Fruit fly (Drosophila melanogaster) whole organism, embryonic: ENCODE data around the gene Hou.

Source experiments
- Bteb2 ChIP-seq: fragments of 200-800 bp; sonication (Bioruptor generic); optimal IDR thresholded peaks from 2 replicates; lab custom pipeline; 2016; ENCODE audit warnings: missing biosample characterization, missing genetic modification characterization
- C15 ChIP-seq: fragments of 200-800 bp; sonication (Bioruptor generic); IDR thresholded peaks from 3 replicates; pipeline ENCODE4 v1.3.6; 2022; ENCODE audit warnings: missing biosample characterization, missing genetic modification characterization
- CG10431 ChIP-seq: fragments of 200-800 bp; sonication (Bioruptor generic); optimal IDR thresholded peaks from 3 replicates; lab custom pipeline; 2018; ENCODE audit warnings: missing biosample characterization, mild to moderate bottlenecking, missing genetic modification characterization
- CG10543 ChIP-seq: fragments of 200-800 bp; sonication (Bioruptor generic); optimal IDR thresholded peaks from 3 replicates; lab custom pipeline; 2017; ENCODE audit warnings: missing biosample characterization, mild to moderate bottlenecking, missing genetic modification characterization, moderate library complexity
- CG15514 ChIP-seq: fragments of 200-800 bp; sonication (Bioruptor generic); optimal IDR thresholded peaks from 3 replicates; lab custom pipeline; 2017; ENCODE audit warnings: missing biosample characterization, missing genetic modification characterization, mild to moderate bottlenecking, moderate library complexity, missing genetic modification reagents
- CG17359 ChIP-seq: fragments of 200-800 bp; sonication (Bioruptor generic); optimal IDR thresholded peaks from 3 replicates; lab custom pipeline; 2018; ENCODE audit warnings: missing biosample characterization, mild to moderate bottlenecking, missing genetic modification characterization, moderate library complexity
- CG31365 ChIP-seq: fragments of 200-800 bp; sonication (Bioruptor generic); optimal IDR thresholded peaks from 2 replicates; lab custom pipeline; 2018; ENCODE audit warnings: missing biosample characterization, mild to moderate bottlenecking, missing genetic modification characterization
- CG31388 ChIP-seq: fragments of 200-800 bp; sonication (Bioruptor generic); optimal IDR thresholded peaks from 2 replicates; lab custom pipeline; 2016; ENCODE audit warnings: missing biosample characterization, missing genetic modification characterization
- CG32772 ChIP-seq: fragments of 200-800 bp; sonication (Bioruptor generic); IDR thresholded peaks from 2 replicates; pipeline ENCODE4 v1.3.6; 2022; ENCODE audit warnings: missing biosample characterization, missing genetic modification characterization
- CG3838 ChIP-seq: fragments of 200-800 bp; sonication (Bioruptor generic); optimal IDR thresholded peaks from 3 replicates; lab custom pipeline; 2016; ENCODE audit warnings: missing biosample characterization, missing genetic modification characterization
- CG42726 ChIP-seq: fragments of 200-800 bp; sonication (Bioruptor generic); IDR thresholded peaks from 2 replicates; pipeline ENCODE4 v1.3.6; 2022; ENCODE audit warnings: missing biosample characterization, missing genetic modification characterization; ENCODE audit not compliant: partially characterized antibody
- CG6254 ChIP-seq: fragments of 200-800 bp; sonication (Bioruptor generic); optimal IDR thresholded peaks from 3 replicates; lab custom pipeline; 2017; ENCODE audit warnings: mild to moderate bottlenecking, missing biosample characterization, missing genetic modification reagents, missing genetic modification characterization
- CG8089 ChIP-seq: fragments of 200-800 bp; sonication (Bioruptor generic); optimal IDR thresholded peaks from 3 replicates; lab custom pipeline; 2016; ENCODE audit warnings: missing biosample characterization, missing genetic modification characterization
- CG9215 ChIP-seq: fragments of 200-800 bp; sonication (Bioruptor generic); IDR thresholded peaks from 2 replicates; pipeline ENCODE4 v1.3.6; 2022; ENCODE audit warnings: missing biosample characterization, missing genetic modification characterization
- Doc2 ChIP-seq: fragments of 200-800 bp; sonication (Bioruptor generic); IDR thresholded peaks from 2 replicates; pipeline ENCODE4 v1.3.6; 2022; ENCODE audit warnings: missing biosample characterization, missing genetic modification characterization
- Drgx ChIP-seq: fragments of 200-800 bp; sonication (Bioruptor generic); IDR thresholded peaks from 2 replicates; pipeline ENCODE4 v1.3.6; 2022; ENCODE audit warnings: missing biosample characterization, missing genetic modification characterization
- Fer1 ChIP-seq: fragments of 200-800 bp; sonication (Bioruptor generic); optimal IDR thresholded peaks from 2 replicates; lab custom pipeline; 2017; ENCODE audit warnings: missing biosample characterization, mild to moderate bottlenecking, missing genetic modification characterization
- H15 ChIP-seq: fragments of 200-800 bp; sonication (Bioruptor generic); IDR thresholded peaks from 3 replicates; pipeline ENCODE4 v1.3.6; 2022; ENCODE audit warnings: missing biosample characterization, missing genetic modification characterization
- Hr3 ChIP-seq: fragments of 200-800 bp; sonication (Bioruptor generic); optimal IDR thresholded peaks from 3 replicates; lab custom pipeline; 2016; ENCODE audit warnings: missing biosample characterization, missing genetic modification characterization
- Hsf ChIP-seq: fragments of 200-800 bp; sonication (Bioruptor generic); optimal IDR thresholded peaks from 3 replicates; lab custom pipeline; 2016; ENCODE audit warnings: missing biosample characterization, missing genetic modification characterization
- Kr ChIP-seq: fragments of 200-800 bp; sonication (Bioruptor generic); optimal IDR thresholded peaks from 2 replicates; lab custom pipeline; 2017; ENCODE audit warnings: missing biosample characterization, mild to moderate bottlenecking, missing genetic modification characterization
- MTF-1 ChIP-seq: fragments of 200-800 bp; sonication (Bioruptor generic); optimal IDR thresholded peaks from 2 replicates; lab custom pipeline; 2018; ENCODE audit warnings: missing biosample characterization, mild to moderate bottlenecking, missing genetic modification characterization, borderline replicate concordance
- Oli ChIP-seq: fragments of 200-800 bp; sonication (Bioruptor generic); optimal IDR thresholded peaks from 2 replicates; lab custom pipeline; 2018; ENCODE audit warnings: missing biosample characterization, mild to moderate bottlenecking, missing genetic modification characterization, moderate library complexity
- Rx ChIP-seq: fragments of 200-800 bp; sonication (Bioruptor generic); IDR thresholded peaks from 2 replicates; pipeline ENCODE4 v1.3.6; 2022; ENCODE audit warnings: missing biosample characterization, missing genetic modification characterization
- Scr ChIP-seq: fragments of 200-800 bp; sonication (Bioruptor generic); IDR thresholded peaks from 2 replicates; pipeline ENCODE4 v1.3.6; 2022; ENCODE audit warnings: missing biosample characterization, missing genetic modification characterization; ENCODE audit not compliant: partially characterized antibody
- Trl ChIP-seq, 3 experiments: fragments of >200 bp in 2 of 3; fragments of 200-800 bp in 1 of 3; sonication (Bioruptor generic) in 1 of 3; optimal IDR thresholded peaks; 2 replicates in 1 of 3; 3 replicates in 2 of 3; lab custom pipeline; 2016 to 2017; ENCODE audit warnings: missing biosample characterization in 1 of 3, missing genetic modification characterization in 1 of 3
- amos ChIP-seq: fragments of 200-800 bp; sonication (Bioruptor generic); IDR thresholded peaks from 2 replicates; pipeline ENCODE4 v1.3.6; 2022; ENCODE audit warnings: missing biosample characterization, missing genetic modification characterization; ENCODE audit not compliant: partially characterized antibody
- corto ChIP-seq: fragments of 200-800 bp; sonication (Bioruptor generic); optimal IDR thresholded peaks from 2 replicates; lab custom pipeline; 2016; ENCODE audit warnings: missing biosample characterization, mild to moderate bottlenecking, missing genetic modification characterization, moderate library complexity
- crc ChIP-seq: fragments of 200-800 bp; sonication (Bioruptor generic); optimal IDR thresholded peaks from 2 replicates; lab custom pipeline; 2016; ENCODE audit warnings: missing biosample characterization, missing genetic modification characterization
- dan ChIP-seq: fragments of 200-800 bp; sonication (Bioruptor generic); IDR thresholded peaks from 2 replicates; pipeline ENCODE4 v1.3.6; 2022; ENCODE audit warnings: missing biosample characterization, missing genetic modification characterization
- gro ChIP-seq: fragments of 200-800 bp; sonication (Bioruptor generic); optimal IDR thresholded peaks from 2 replicates; lab custom pipeline; 2016; ENCODE audit warnings: missing biosample characterization, missing genetic modification characterization
- gsb ChIP-seq: fragments of 200-800 bp; sonication (Bioruptor generic); IDR thresholded peaks from 2 replicates; pipeline ENCODE4 v1.3.6; 2022; ENCODE audit warnings: missing biosample characterization, missing genetic modification characterization
- gsb-n ChIP-seq: fragments of 200-800 bp; sonication (Bioruptor generic); optimal IDR thresholded peaks from 3 replicates; lab custom pipeline; 2018; ENCODE audit warnings: missing biosample characterization, mild to moderate bottlenecking, missing genetic modification characterization
- hkb ChIP-seq, 2 experiments: fragments of 200-800 bp in 1 of 2; fragments of >200 bp in 1 of 2; sonication (Bioruptor generic) in 1 of 2; IDR thresholded peaks in 1 of 2; optimal IDR thresholded peaks in 1 of 2; 2 replicates each; pipeline versions ENCODE4 v1.3.6 to Lab custom; 2017 to 2022; ENCODE audit warnings: missing biosample characterization in 1 of 2, missing genetic modification characterization in 1 of 2
- ken ChIP-seq: fragments of 200-800 bp; sonication (Bioruptor generic); IDR thresholded peaks from 3 replicates; pipeline ENCODE4 v1.3.6; 2022; ENCODE audit warnings: missing biosample characterization, missing genetic modification characterization
- nau ChIP-seq: fragments of 200-800 bp; sonication (Bioruptor generic); optimal IDR thresholded peaks from 3 replicates; lab custom pipeline; 2017; ENCODE audit warnings: missing biosample characterization, mild to moderate bottlenecking, missing genetic modification characterization, missing genetic modification reagents
- p53 ChIP-seq: fragments of 200-800 bp; sonication (Bioruptor generic); optimal IDR thresholded peaks from 2 replicates; lab custom pipeline; 2016; ENCODE audit warnings: missing biosample characterization, missing genetic modification characterization
- pfk ChIP-seq: fragments of 200-800 bp; sonication (Bioruptor generic); optimal IDR thresholded peaks from 2 replicates; lab custom pipeline; 2018; ENCODE audit warnings: missing biosample characterization, mild to moderate bottlenecking, missing genetic modification characterization, moderate library complexity
- pros ChIP-seq: fragments of 200-800 bp; sonication (Bioruptor generic); optimal IDR thresholded peaks from 3 replicates; lab custom pipeline; 2019; ENCODE audit warnings: missing biosample characterization, mild to moderate bottlenecking, missing genetic modification characterization, moderate library complexity
- salm ChIP-seq: fragments of 200-800 bp; sonication (Bioruptor generic); optimal IDR thresholded peaks from 2 replicates; lab custom pipeline; 2018; ENCODE audit warnings: missing biosample characterization, mild to moderate bottlenecking, missing genetic modification characterization
- sens ChIP-seq: fragments of 200-800 bp; sonication (Bioruptor generic); peaks from one replicate; lab custom pipeline; 2016; ENCODE audit warnings: missing biosample characterization, missing genetic modification characterization
- slou ChIP-seq: fragments of 200-800 bp; sonication (Bioruptor generic); optimal IDR thresholded peaks from 3 replicates; lab custom pipeline; 2016; ENCODE audit warnings: missing biosample characterization, missing genetic modification characterization
- stc ChIP-seq: fragments of 200-800 bp; sonication (Bioruptor generic); IDR thresholded peaks from 2 replicates; pipeline ENCODE4 v1.3.6; 2022; ENCODE audit warnings: missing biosample characterization, missing genetic modification characterization
- tap ChIP-seq: fragments of 200-800 bp; optimal IDR thresholded peaks from 3 replicates; lab custom pipeline; 2019; ENCODE audit warnings: missing biosample characterization, mild to moderate bottlenecking, missing genetic modification characterization, moderate library complexity
- tgo ChIP-seq: fragments of 200-800 bp; sonication (Bioruptor generic); IDR thresholded peaks from 3 replicates; pipeline ENCODE4 v1.3.6; 2022; ENCODE audit warnings: missing biosample characterization, missing genetic modification characterization
- vnd ChIP-seq: fragments of 200-800 bp; sonication (Bioruptor generic); IDR thresholded peaks from 3 replicates; pipeline ENCODE4 v1.3.6; 2022; ENCODE audit warnings: missing biosample characterization, missing genetic modification characterization; ENCODE audit not compliant: partially characterized antibody
- vvl ChIP-seq: fragments of 200-800 bp; sonication (Bioruptor generic); IDR thresholded peaks from 2 replicates; pipeline ENCODE4 v1.3.6; 2022; ENCODE audit warnings: missing biosample characterization, missing genetic modification characterization
- wdn ChIP-seq: fragments of 200-800 bp; sonication (Bioruptor generic); IDR thresholded peaks from 2 replicates; pipeline ENCODE4 v1.3.6; 2022; ENCODE audit warnings: missing biosample characterization, missing genetic modification characterization
- zen2 ChIP-seq: fragments of 200-800 bp; sonication (Bioruptor generic); IDR thresholded peaks from 3 replicates; pipeline ENCODE4 v1.3.6; 2022; ENCODE audit warnings: missing biosample characterization, missing genetic modification characterization; ENCODE audit not compliant: partially characterized antibody
- zfh1 ChIP-seq: fragments of 200-800 bp; sonication (Bioruptor generic); IDR thresholded peaks from 3 replicates; pipeline ENCODE4 v1.3.6; 2022; ENCODE audit warnings: missing biosample characterization, missing genetic modification characterization

Hou gene

dm6 chrX:18634716-18635115 lies 15.5 kb downstream of the Hou start, which contains the start of gene wgn (continued):
- TF ChIP-seq zfh1 (GFP tag; lab: Robert Waterston, UW) (0 out of 3 replicates have a peak, but pooled peaks have one; percentile 27), C15 (no peak), CG31388 (GFP tag; lab: Kevin White, UChicago) (no peak), Oli (tag; lab: Kevin White, UChicago) (no peak), CG10543 (GFP tag; lab: Kevin White, UChicago) (no peak), CG17359 (tag; lab: Kevin White, UChicago) (no peak), hkb (optimal IDR thresholded peaks at IDR 0.05; lab: Kevin White, UChicago) (no peak), hkb (GFP tag; IDR thresholded peaks at IDR 0.05; lab: Robert Waterston, UW) (0 out of 2 replicates have a peak, but pooled peaks have one; percentile 8), tgo (GFP tag; lab: Robert Waterston, UW) (no peak), amos (GFP tag; lab: Robert Waterston, UW) (peak; percentile 75), pros (GFP tag; lab: Kevin White, UChicago) (no peak), Drgx (peak; percentile 17; the same call in 1 of the 2 replicates), CG31365 (tag; lab: Kevin White, UChicago) (no peak), crc (GFP tag; lab: Kevin White, UChicago) (no peak), H15 (GFP tag; lab: Robert Waterston, UW) (no peak), gsb-n (tag; lab: Kevin White, UChicago) (no peak), Hsf (GFP tag; lab: Kevin White, UChicago) (no peak), CG8089 (GFP tag; lab: Kevin White, UChicago) (no peak), CG32772 (no peak), Rx (GFP tag; lab: Robert Waterston, UW) (no peak), Doc2 (GFP tag; lab: Robert Waterston, UW) (no peak), Kr (GFP tag; lab: Kevin White, UChicago) (no peak), Scr (GFP tag; lab: Robert Waterston, UW) (peak; percentile 89), sens (GFP tag; lab: Kevin White, UChicago) (peak; percentile 35), Trl (optimal IDR thresholded peaks at IDR 0.05; lab: Kevin White, UChicago) (peak; percentile 33 to 43), Trl (GFP tag; optimal IDR thresholded peaks at IDR 0.05; lab: Kevin White, UChicago) (no peak), CG42726 (GFP tag; lab: Robert Waterston, UW) (peak; percentile 46; the same call in 1 of the 2 replicates), gro (no peak), stc (no peak), vvl (GFP tag; lab: Robert Waterston, UW) (0 out of 2 replicates have a peak, but pooled peaks have one; percentile 13), Bteb2 (GFP tag; lab: Kevin White, UChicago) (no peak), ken (GFP tag; lab: Robert Waterston, UW) (0 out of 3 replicates have a peak, but pooled peaks have one; percentile 7), Hr3 (GFP tag; lab: Kevin White, UChicago) (no peak), Fer1 (no peak), nau (no peak), vnd (GFP tag; lab: Robert Waterston, UW) (peak; percentile 67; the same call in 2 of the 3 replicates), dan (GFP tag; lab: Robert Waterston, UW) (no peak), p53 (GFP tag; lab: Kevin White, UChicago) (no peak), CG9215 (GFP tag; lab: Robert Waterston, UW) (no peak), CG3838 (GFP tag; lab: Kevin White, UChicago) (no peak), wdn (GFP tag; lab: Robert Waterston, UW) (no peak), pfk (GFP tag; lab: Kevin White, UChicago) (no peak), tap (no peak), slou (GFP tag; lab: Kevin White, UChicago) (no peak), zen2 (GFP tag; lab: Robert Waterston, UW) (peak; percentile 89), CG15514 (GFP tag; lab: Kevin White, UChicago) (no peak), gsb (no peak), CG10431 (no peak), corto (GFP tag; lab: Kevin White, UChicago) (no peak), salm (no peak), MTF-1 (GFP tag; lab: Kevin White, UChicago) (peak; percentile 2), CG6254 (GFP tag; lab: Kevin White, UChicago) (no peak)
